Fruit fly (Drosophila melanogaster) whole organism: ENCODE results near the gene Sqor.

ENCODE experiments used
- CG8478 ChIP-seq: fragments of >200 bp; optimal IDR thresholded peaks from 2 replicates; lab custom pipeline; 2018; ENCODE audit warnings: inconsistent platforms
- Dll ChIP-seq: fragments of >200 bp; optimal IDR thresholded peaks from 2 replicates; lab custom pipeline; 2017
- EcR ChIP-seq, 2 experiments: fragments of >200 bp; optimal IDR thresholded peaks; 2 replicates each; lab custom pipeline; 2017; ENCODE audit warnings: missing biosample characterization in 2 of 2, missing genetic modification characterization in 2 of 2, missing genetic modification reagents in 2 of 2
- pan ChIP-seq: fragments of >200 bp; optimal IDR thresholded peaks from 2 replicates; lab custom pipeline; 2017
- psq ChIP-seq: fragments of >200 bp; optimal IDR thresholded peaks from 2 replicates; lab custom pipeline; 2017
- usp ChIP-seq: fragments of >200 bp; optimal IDR thresholded peaks from 2 replicates; lab custom pipeline; 2017; ENCODE audit warnings: missing biosample characterization, missing genetic modification characterization, mixed read lengths

dm6 chr3L:4282627-4283026 lies 42.7 kb downstream of the Sqor start, which contains the start of gene CG11583:
- TF ChIP-seq Dll (no peak), usp (GFP tag; lab: Kevin White, UChicago) (no peak), EcR (GFP tag; optimal IDR thresholded peaks at IDR 0.05; lab: Kevin White, UChicago) (no peak), psq (lab: Kevin White, UChicago) (no peak), pan (lab: Kevin White, UChicago) (no peak), CG8478 (no peak)
